Worm (Caenorhabditis elegans) whole organism, L4 larva: ENCODE data around the gene panl-2.

Experiments used
- Y5F2A.4 ChIP-seq: fragments of 200-800 bp; sonication (Bioruptor generic); optimal IDR thresholded peaks from 2 replicates; lab custom pipeline; 2018; ENCODE audit warnings: mild to moderate bottlenecking, missing genetic modification characterization, missing compliant biosample characterization
- ZK546.5 ChIP-seq, 2 experiments: sonication (generic microtip); optimal IDR thresholded peaks; 2 replicates each; lab custom pipeline; 2017; ENCODE audit warnings: missing biosample characterization in 2 of 2, missing genetic modification characterization in 2 of 2
- ztf-11 ChIP-seq: fragments of 150-350 bp; optimal IDR thresholded peaks from 2 replicates; lab custom pipeline; 2014; ENCODE audit warnings: missing biosample characterization, missing genetic modification characterization

DNA sequence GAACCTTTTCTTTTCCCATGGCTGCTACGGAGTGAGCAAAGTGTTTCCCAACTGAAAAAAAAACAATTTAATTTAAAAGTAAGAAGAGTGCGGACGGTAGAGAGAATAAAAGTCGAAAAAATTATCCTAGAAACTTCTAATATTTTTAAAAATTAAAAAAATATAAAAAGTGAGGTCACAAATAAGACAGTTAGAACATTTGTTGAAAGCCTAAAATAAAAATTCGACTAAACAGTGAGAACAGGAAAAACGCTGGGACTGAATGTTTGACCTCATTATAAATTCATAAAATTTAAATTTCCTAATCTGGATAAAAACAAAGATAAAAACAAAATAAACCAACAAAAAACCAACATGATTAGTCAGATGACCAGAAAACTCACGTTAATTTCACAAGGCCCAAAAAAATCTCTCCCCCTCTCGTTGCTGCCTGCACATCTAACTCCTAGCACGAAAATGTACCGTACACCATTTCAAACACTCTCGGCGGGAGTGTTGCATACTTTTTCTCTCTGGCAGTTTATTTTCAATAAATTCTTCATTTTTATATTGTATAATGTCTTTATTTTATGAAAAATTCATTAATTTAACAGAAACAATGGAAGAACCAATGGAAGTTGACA, 3.8 kb upstream of the panl-2 start, which contains the start of the genes eef-1A.1 and rfc-4:
- TF ChIP-seq ZK546.5 (tag; optimal IDR thresholded peaks at IDR 0.05; lab: Kevin White, UChicago) (peak; percentile 79 to 99), Y5F2A.4 (GFP tag; lab: Kevin White, UChicago) (peak; percentile 13), ztf-11 (tag; lab: Kevin White, UChicago) (no peak)
